Fruit fly (Drosophila melanogaster) whole organism, prepupa: ENCODE measurements around the gene CG6830.

Source experiments
- CG11762 ChIP-seq: fragments of 200-800 bp; sonication (Bioruptor generic); optimal IDR thresholded peaks from 3 replicates; lab custom pipeline; 2016; ENCODE audit warnings: missing biosample characterization, missing genetic modification characterization; ENCODE audit not compliant: insufficient read depth
- CG11902 ChIP-seq: fragments of 200-800 bp; sonication (Bioruptor generic); optimal IDR thresholded peaks from 3 replicates; lab custom pipeline; 2016; ENCODE audit warnings: missing biosample characterization, missing genetic modification characterization
- CG15336 ChIP-seq: fragments of 200-800 bp; sonication (Bioruptor generic); IDR thresholded peaks from 2 replicates; pipeline ENCODE4 v1.3.6; 2022; ENCODE audit warnings: missing biosample characterization, missing genetic modification characterization
- CG16779 ChIP-seq: fragments of 200-800 bp; sonication (Bioruptor generic); optimal IDR thresholded peaks from 3 replicates; lab custom pipeline; 2017; ENCODE audit warnings: missing biosample characterization, mild to moderate bottlenecking, missing genetic modification characterization
- CG3032 ChIP-seq: fragments of 200-800 bp; optimal IDR thresholded peaks from 2 replicates; lab custom pipeline; 2019; ENCODE audit warnings: missing biosample characterization, mild to moderate bottlenecking, missing genetic modification characterization, moderate library complexity
- CG31627 ChIP-seq: fragments of 200-800 bp; sonication (Bioruptor generic); optimal IDR thresholded peaks from 3 replicates; lab custom pipeline; 2016; ENCODE audit warnings: missing biosample characterization, missing genetic modification characterization
- CG32006 ChIP-seq: fragments of 200-800 bp; sonication (Bioruptor generic); optimal IDR thresholded peaks from 3 replicates; lab custom pipeline; 2017; ENCODE audit warnings: missing biosample characterization, mild to moderate bottlenecking, missing genetic modification characterization
- CG3919 ChIP-seq: fragments of 200-800 bp; sonication (Bioruptor generic); optimal IDR thresholded peaks from 3 replicates; lab custom pipeline; 2016; ENCODE audit warnings: missing biosample characterization, missing genetic modification characterization
- CG6163 ChIP-seq: fragments of 200-800 bp; sonication (Bioruptor generic); IDR thresholded peaks from 3 replicates; pipeline ENCODE4 v1.3.6; 2022; ENCODE audit warnings: missing biosample characterization, missing genetic modification characterization
- CG6276 ChIP-seq: fragments of 200-800 bp; sonication (Bioruptor generic); optimal IDR thresholded peaks from 2 replicates; lab custom pipeline; 2017; ENCODE audit warnings: missing biosample characterization, mild to moderate bottlenecking, missing genetic modification characterization
- CG6792 ChIP-seq: fragments of 200-800 bp; sonication (Bioruptor generic); optimal IDR thresholded peaks from 3 replicates; lab custom pipeline; 2016; ENCODE audit warnings: missing biosample characterization, missing genetic modification characterization
- CG6808 ChIP-seq: fragments of 200-800 bp; sonication (Bioruptor generic); optimal IDR thresholded peaks from 3 replicates; lab custom pipeline; 2017; ENCODE audit warnings: missing biosample characterization, missing genetic modification characterization, mild to moderate bottlenecking, moderate library complexity, missing genetic modification reagents
- CG8119 ChIP-seq: fragments of 200-800 bp; sonication (Bioruptor generic); IDR thresholded peaks from 3 replicates; pipeline ENCODE4 v1.3.6; 2022; ENCODE audit warnings: missing biosample characterization, missing genetic modification characterization
- CG8319 ChIP-seq: fragments of 200-800 bp; sonication (Bioruptor generic); optimal IDR thresholded peaks from 3 replicates; lab custom pipeline; 2016; ENCODE audit warnings: missing biosample characterization, missing genetic modification characterization
- CG9139 ChIP-seq: fragments of 200-800 bp; sonication (Bioruptor generic); optimal IDR thresholded peaks from 3 replicates; lab custom pipeline; 2017; ENCODE audit warnings: missing biosample characterization, mild to moderate bottlenecking, missing genetic modification characterization
- Eip78C ChIP-seq: fragments of 200-800 bp; sonication (Bioruptor generic); peaks from one replicate; lab custom pipeline; 2016; ENCODE audit warnings: missing biosample characterization, missing genetic modification characterization
- Eip93F ChIP-seq: fragments of 200-800 bp; sonication (Bioruptor generic); optimal IDR thresholded peaks from 2 replicates; lab custom pipeline; 2016; ENCODE audit warnings: missing biosample characterization, mild to moderate bottlenecking, missing genetic modification characterization
- Hr39 ChIP-seq: fragments of 200-800 bp; sonication (Bioruptor generic); optimal IDR thresholded peaks from 2 replicates; lab custom pipeline; 2016; ENCODE audit warnings: missing biosample characterization, missing genetic modification characterization
- Lpt ChIP-seq: fragments of 200-800 bp; sonication (Bioruptor generic); optimal IDR thresholded peaks from 3 replicates; lab custom pipeline; 2016; ENCODE audit warnings: missing biosample characterization, missing genetic modification characterization
- Met ChIP-seq: fragments of 200-800 bp; sonication (Bioruptor generic); optimal IDR thresholded peaks from 3 replicates; lab custom pipeline; 2016; ENCODE audit warnings: missing biosample characterization, missing genetic modification characterization
- Sox102F ChIP-seq: fragments of 200-800 bp; sonication (Bioruptor generic); optimal IDR thresholded peaks from 2 replicates; lab custom pipeline; 2016; ENCODE audit warnings: missing biosample characterization, mild to moderate bottlenecking, missing genetic modification characterization
- Sox14 ChIP-seq: fragments of 200-800 bp; sonication (Bioruptor generic); optimal IDR thresholded peaks from 3 replicates; lab custom pipeline; 2016; ENCODE audit warnings: missing biosample characterization, missing genetic modification characterization
- achi ChIP-seq: fragments of 200-800 bp; sonication (Bioruptor generic); optimal IDR thresholded peaks from 3 replicates; lab custom pipeline; 2016; ENCODE audit warnings: missing biosample characterization, missing genetic modification characterization
- cyc ChIP-seq: fragments of 200-800 bp; sonication (Bioruptor generic); optimal IDR thresholded peaks from 3 replicates; lab custom pipeline; 2016; ENCODE audit warnings: missing biosample characterization, missing genetic modification characterization
- dac ChIP-seq: fragments of 200-800 bp; sonication (Bioruptor generic); optimal IDR thresholded peaks from 2 replicates; lab custom pipeline; 2017; ENCODE audit warnings: missing biosample characterization, mild to moderate bottlenecking, missing genetic modification characterization
- eg ChIP-seq: fragments of 200-800 bp; sonication (Bioruptor generic); IDR thresholded peaks from 3 replicates; pipeline ENCODE4 v1.3.6; 2022; ENCODE audit warnings: missing biosample characterization, missing genetic modification characterization
- esn ChIP-seq: fragments of 200-800 bp; sonication (Bioruptor generic); optimal IDR thresholded peaks from 2 replicates; lab custom pipeline; 2016; ENCODE audit warnings: missing biosample characterization, mild to moderate bottlenecking, missing genetic modification characterization, moderate library complexity
- fkh ChIP-seq: fragments of 200-800 bp; sonication (Bioruptor generic); optimal IDR thresholded peaks from 3 replicates; lab custom pipeline; 2017; ENCODE audit warnings: missing biosample characterization, mild to moderate bottlenecking, missing genetic modification characterization, moderate library complexity
- net ChIP-seq: fragments of 200-800 bp; sonication (Bioruptor generic); optimal IDR thresholded peaks from 3 replicates; lab custom pipeline; 2016; ENCODE audit warnings: missing biosample characterization, missing genetic modification characterization
- pdm3 ChIP-seq: fragments of 200-800 bp; sonication (Bioruptor generic); optimal IDR thresholded peaks from 3 replicates; lab custom pipeline; 2016; ENCODE audit warnings: missing biosample characterization, missing genetic modification characterization
- ss ChIP-seq, 2 experiments: fragments of 200-800 bp; sonication (Bioruptor generic); optimal IDR thresholded peaks; 2 replicates in 1 of 2; 3 replicates in 1 of 2; lab custom pipeline; 2017 to 2018; ENCODE audit warnings: mild to moderate bottlenecking in 2 of 2, missing biosample characterization in 2 of 2, missing genetic modification characterization in 2 of 2, moderate library complexity in 1 of 2
- topi ChIP-seq: fragments of 200-800 bp; sonication (Bioruptor generic); optimal IDR thresholded peaks from 3 replicates; lab custom pipeline; 2016; ENCODE audit warnings: missing biosample characterization, missing genetic modification characterization
- vri ChIP-seq: fragments of 200-800 bp; sonication (Bioruptor generic); optimal IDR thresholded peaks from 3 replicates; lab custom pipeline; 2016; ENCODE audit warnings: missing biosample characterization, mild to moderate bottlenecking, missing genetic modification characterization

Gene CG6830

DNA sequence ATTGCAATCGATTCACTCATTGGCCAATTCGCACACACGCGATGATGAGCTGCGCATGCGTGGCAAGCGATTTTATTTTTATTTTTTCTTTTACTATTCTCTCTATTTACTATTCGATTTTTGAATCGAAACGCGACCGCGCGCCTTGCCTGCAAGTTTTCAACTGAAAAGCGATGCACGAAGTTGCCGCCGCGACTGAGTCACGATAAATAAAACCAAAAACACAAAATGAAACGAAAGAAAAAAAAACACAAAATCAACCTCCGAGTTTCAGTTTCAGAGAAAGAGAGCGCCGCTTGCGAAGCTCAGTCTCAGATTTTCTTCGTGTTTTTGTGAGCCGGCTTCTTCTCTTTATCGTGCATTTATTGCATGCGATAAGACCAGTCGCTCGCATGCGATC lies 37.3 kb downstream of the CG6830 start (continued):
- TF ChIP-seq CG3032, result peak; percentile 47
- peak; percentile 82 for TF ChIP-seq CG16779 (tag; lab: Kevin White, UChicago)
- peak; percentile 94 to 97 for TF ChIP-seq ss (GFP tag; optimal IDR thresholded peaks at IDR 0.05; lab: Kevin White, UChicago)
- peak; percentile 18 for TF ChIP-seq achi (GFP tag; lab: Kevin White, UChicago)
- TF ChIP-seq Met (GFP tag; lab: Kevin White, UChicago), result no peak
- peak; percentile 12 for TF ChIP-seq esn (GFP tag; lab: Kevin White, UChicago)
- no peak for TF ChIP-seq CG11902 (GFP tag; lab: Kevin White, UChicago)
- TF ChIP-seq Hr39, result no peak
- peak; percentile 92 for TF ChIP-seq CG9139 (GFP tag; lab: Kevin White, UChicago)
- TF ChIP-seq CG11762, result peak; percentile 27
- no peak for TF ChIP-seq CG6792 (GFP tag; lab: Kevin White, UChicago)
- peak; percentile 55 for TF ChIP-seq Lpt
- peak; percentile 62 for TF ChIP-seq net (GFP tag; lab: Kevin White, UChicago)
- peak; percentile 85 for TF ChIP-seq CG6163
- no peak for TF ChIP-seq cyc (GFP tag; lab: Kevin White, UChicago)
- peak; percentile 80 for TF ChIP-seq CG6276
- peak; percentile 25 for TF ChIP-seq Sox102F (GFP tag; lab: Kevin White, UChicago)
- TF ChIP-seq topi (GFP tag; lab: Kevin White, UChicago), result peak; percentile 29

DNA sequence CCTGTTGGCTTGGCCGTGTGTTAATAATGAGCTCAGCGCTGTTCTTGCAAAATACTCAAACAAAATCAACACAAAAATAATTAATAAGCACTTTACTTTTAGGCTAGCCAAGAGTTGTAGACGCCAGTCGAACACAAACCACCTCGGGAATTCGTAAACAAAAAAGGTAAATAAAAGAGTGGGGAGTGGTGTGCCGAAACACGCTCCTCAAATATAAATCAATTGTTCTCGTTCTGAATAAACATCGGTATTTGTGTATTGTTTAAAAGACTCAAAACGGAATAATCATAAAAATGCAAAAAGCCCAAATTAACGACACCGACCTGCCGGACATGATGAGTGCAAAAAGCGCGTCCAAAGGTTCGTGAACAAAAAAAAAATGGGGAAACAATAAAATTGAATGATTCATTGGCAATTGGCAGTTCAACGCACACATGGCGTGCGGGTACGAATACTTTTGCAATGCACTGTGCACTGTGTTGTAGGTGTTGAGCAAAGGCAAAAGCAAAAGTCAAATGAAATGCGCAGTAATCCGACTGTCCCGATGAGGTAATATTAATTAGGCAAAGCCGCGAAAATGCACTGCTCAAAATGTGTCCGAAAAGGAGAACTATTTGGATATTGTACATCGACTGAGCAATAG lies 44.1 kb downstream of the CG6830 start:
- no peak for TF ChIP-seq CG32006 (GFP tag; lab: Kevin White, UChicago)
- no peak for TF ChIP-seq CG15336
- no peak for TF ChIP-seq Sox14 (GFP tag; lab: Kevin White, UChicago)
- peak; percentile 40 for TF ChIP-seq Eip93F (GFP tag; lab: Kevin White, UChicago)
- no peak for TF ChIP-seq CG3919 (GFP tag; lab: Kevin White, UChicago)
- no peak for TF ChIP-seq pdm3 (GFP tag; lab: Kevin White, UChicago)
- TF ChIP-seq CG8319 (GFP tag; lab: Kevin White, UChicago), result no peak
- TF ChIP-seq fkh (GFP tag; lab: Kevin White, UChicago), result peak; percentile 88
- TF ChIP-seq eg (GFP tag; lab: Robert Waterston, UW), result no peak
- 0 out of 3 replicates have a peak, but pooled peaks have one; percentile 23 for TF ChIP-seq CG8119
- TF ChIP-seq CG6808 (GFP tag; lab: Kevin White, UChicago), result no peak
- TF ChIP-seq esn (GFP tag; lab: Kevin White, UChicago), result peak; percentile 23
- peak; percentile 7 for TF ChIP-seq CG31627
- peak; percentile 93 for TF ChIP-seq vri (GFP tag; lab: Kevin White, UChicago)
- TF ChIP-seq CG3032, result no peak
- TF ChIP-seq Eip78C (GFP tag; lab: Kevin White, UChicago), result peak; percentile 31

DNA sequence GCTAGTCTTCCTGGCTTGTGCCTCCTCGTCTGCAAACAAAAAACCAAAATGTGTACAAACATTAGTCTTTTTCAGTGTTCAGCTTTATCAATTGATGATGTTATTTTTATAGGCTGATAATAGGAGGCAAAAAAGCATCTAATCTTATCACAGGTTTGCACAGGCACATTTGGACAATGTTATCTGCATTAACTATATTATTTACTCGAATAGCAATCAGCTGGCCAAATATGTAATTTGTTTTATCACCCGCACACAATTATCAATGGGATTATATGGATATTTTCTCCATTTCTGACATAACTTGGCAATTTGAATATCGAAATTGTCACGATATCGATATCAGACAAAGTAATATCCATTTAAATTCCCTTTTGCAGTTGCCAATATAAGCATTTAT lies 46.6 kb downstream of the CG6830 start:
- TF ChIP-seq Sox14 (GFP tag; lab: Kevin White, UChicago) (no peak), Eip78C (GFP tag; lab: Kevin White, UChicago) (no peak), dac (GFP tag; lab: Kevin White, UChicago) (no peak), CG31627 (no peak), Eip93F (GFP tag; lab: Kevin White, UChicago) (no peak), CG3032 (no peak), fkh (GFP tag; lab: Kevin White, UChicago) (no peak), vri (GFP tag; lab: Kevin White, UChicago) (peak; percentile 78)
